Fruit fly (Drosophila melanogaster): ENCODE measurements around the gene CG13926.

Gene CG13926

dm6 chr3L:1609611-1610010, 8.3 kb downstream of the CG13926 start (continued):
- TF ChIP-seq bcd (GFP tag; optimal IDR thresholded peaks at IDR 0.05): peak; percentile 27
- peak; percentile 47; the same call in 1 of the 3 replicates for TF ChIP-seq CG11695 (GFP tag; IDR thresholded peaks at IDR 0.05)
- TF ChIP-seq unpg (GFP tag; optimal IDR thresholded peaks at IDR 0.05): peak; percentile 15
- TF ChIP-seq CG11696 (GFP tag; IDR thresholded peaks at IDR 0.05): no peak
- TF ChIP-seq gt (GFP tag; IDR thresholded peaks at IDR 0.05): no peak
- peak; percentile 55 for TF ChIP-seq CG9727 (GFP tag; optimal IDR thresholded peaks at IDR 0.05)
- peak; percentile 76 for TF ChIP-seq CG7839 (tag; optimal IDR thresholded peaks at IDR 0.05)
- no peak for TF ChIP-seq jigr1 (GFP tag; IDR thresholded peaks at IDR 0.05)
- no peak for TF ChIP-seq Mrtf (GFP tag; IDR thresholded peaks at IDR 0.05)
- 0 out of 3 replicates have a peak, but pooled peaks have one; percentile 10 for TF ChIP-seq so (GFP tag; IDR thresholded peaks at IDR 0.05)
- TF ChIP-seq Camta (GFP tag; optimal IDR thresholded peaks at IDR 0.05): no peak
- no peak for TF ChIP-seq CG10431 (GFP tag; optimal IDR thresholded peaks at IDR 0.05)
- no peak for TF ChIP-seq ash1 (GFP tag; optimal IDR thresholded peaks at IDR 0.05)
- no peak for TF ChIP-seq tna (GFP tag; IDR thresholded peaks at IDR 0.05; ENCODE audit: partially characterized antibody)
- TF ChIP-seq Scr (GFP tag; IDR thresholded peaks at IDR 0.05; ENCODE audit: partially characterized antibody): no peak
- peak; percentile 32 for TF ChIP-seq Sox102F (GFP tag; optimal IDR thresholded peaks at IDR 0.05)
- no peak for TF ChIP-seq p53 (GFP tag; optimal IDR thresholded peaks at IDR 0.05)
- no peak for TF ChIP-seq tup (GFP tag; optimal IDR thresholded peaks at IDR 0.05)
- TF ChIP-seq CG11504 (tag; optimal IDR thresholded peaks at IDR 0.05): peak; percentile 55
- TF ChIP-seq CG16813 (GFP tag; IDR thresholded peaks at IDR 0.05; ENCODE audit: partially characterized antibody): no peak
- TF ChIP-seq grau (tag; optimal IDR thresholded peaks at IDR 0.05): peak; percentile 64
- TF ChIP-seq dan (GFP tag; IDR thresholded peaks at IDR 0.05): no peak
- TF ChIP-seq gsb (GFP tag; IDR thresholded peaks at IDR 0.05): no peak
- no peak for TF ChIP-seq crol (GFP tag; IDR thresholded peaks at IDR 0.05)
- TF ChIP-seq lab (GFP tag; optimal IDR thresholded peaks at IDR 0.05): peak; percentile 36
- no peak for TF ChIP-seq zfh1 (GFP tag; IDR thresholded peaks at IDR 0.05)
- TF ChIP-seq tap (tag; optimal IDR thresholded peaks at IDR 0.05): no peak
- no peak for TF ChIP-seq CG43689 (GFP tag; IDR thresholded peaks at IDR 0.05)
- peak; percentile 3 for TF ChIP-seq Dad (GFP tag; optimal IDR thresholded peaks at IDR 0.05)
- no peak for TF ChIP-seq Adf1 (GFP tag; IDR thresholded peaks at IDR 0.05)
- no peak for TF ChIP-seq otp (GFP tag; IDR thresholded peaks at IDR 0.05)
- peak; percentile 46 for TF ChIP-seq CG13775 (GFP tag; optimal IDR thresholded peaks at IDR 0.05)
- TF ChIP-seq Atf3 (GFP tag; optimal IDR thresholded peaks at IDR 0.05): no peak
- TF ChIP-seq CG6254 (GFP tag; optimal IDR thresholded peaks at IDR 0.05): no peak
- TF ChIP-seq CG34224 (GFP tag; IDR thresholded peaks at IDR 0.05; ENCODE audit: partially characterized antibody): no peak
- TF ChIP-seq CG1529 (GFP tag; optimal IDR thresholded peaks at IDR 0.05): no peak
- no peak for TF ChIP-seq CG6791 (GFP tag; IDR thresholded peaks at IDR 0.05; ENCODE audit: partially characterized antibody)
- TF ChIP-seq CG15696 (tag; optimal IDR thresholded peaks at IDR 0.05): no peak
- TF ChIP-seq unc-4 (GFP tag; IDR thresholded peaks at IDR 0.05; ENCODE audit: partially characterized antibody): no peak
- no peak for TF ChIP-seq her (GFP tag; optimal IDR thresholded peaks at IDR 0.05)
- no peak for TF ChIP-seq CG17912 (GFP tag; optimal IDR thresholded peaks at IDR 0.05)
- TF ChIP-seq crc (GFP tag; optimal IDR thresholded peaks at IDR 0.05): no peak
- no peak for TF ChIP-seq ken (GFP tag; IDR thresholded peaks at IDR 0.05)
- no peak for TF ChIP-seq Neu2 (GFP tag; optimal IDR thresholded peaks at IDR 0.05; ENCODE audit: borderline replicate concordance)
- no peak for TF ChIP-seq CG16779 (GFP tag; IDR thresholded peaks at IDR 0.05)
- TF ChIP-seq klu (GFP tag; IDR thresholded peaks at IDR 0.05): peak; percentile 54
- TF ChIP-seq CG10959 (GFP tag; IDR thresholded peaks at IDR 0.05): no peak
- TF ChIP-seq Six4 (GFP tag; optimal IDR thresholded peaks at IDR 0.05): no peak
- TF ChIP-seq hkb (optimal IDR thresholded peaks at IDR 0.05): no peak
- TF ChIP-seq hkb (GFP tag; IDR thresholded peaks at IDR 0.05): peak; percentile 34; the same call in 1 of the 2 replicates
- no peak for TF ChIP-seq Jarid2 (GFP tag; optimal IDR thresholded peaks at IDR 0.05)
- TF ChIP-seq Bteb2 (GFP tag; optimal IDR thresholded peaks at IDR 0.05): peak; percentile 32
